Fruit fly (Drosophila melanogaster): ENCODE results near the gene CG33339.

DNA sequence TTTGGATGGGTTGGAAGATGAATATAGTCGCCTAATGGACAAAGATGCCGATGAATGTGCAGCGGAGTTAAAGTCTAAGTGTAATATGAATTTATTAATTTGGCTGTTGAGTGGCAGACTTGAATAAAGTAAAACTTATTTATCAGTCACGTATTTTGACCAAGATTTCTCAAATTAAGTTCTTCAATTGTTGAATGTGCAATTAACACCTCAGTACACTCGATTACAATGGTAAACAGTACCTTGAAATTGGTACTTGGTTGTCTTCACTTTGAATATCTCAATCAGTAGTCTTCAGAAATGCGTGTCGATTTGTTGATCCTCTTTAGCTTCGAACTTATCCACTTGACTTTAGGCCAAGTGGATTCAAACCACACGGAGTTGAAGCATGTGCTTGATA, 7.6 kb downstream of the CG33339 start, which contains the start of gene CG13614:
- no peak for TF ChIP-seq CG8478 (optimal IDR thresholded peaks at IDR 0.05)
- no peak for TF ChIP-seq CTCF (optimal IDR thresholded peaks at IDR 0.05)
